Fruit fly (Drosophila melanogaster): ENCODE data around the gene Bin1.
A peak's percentile ranks its signal among the peaks of the same experiment; 100 is the strongest.

Bin1 gene

DNA sequence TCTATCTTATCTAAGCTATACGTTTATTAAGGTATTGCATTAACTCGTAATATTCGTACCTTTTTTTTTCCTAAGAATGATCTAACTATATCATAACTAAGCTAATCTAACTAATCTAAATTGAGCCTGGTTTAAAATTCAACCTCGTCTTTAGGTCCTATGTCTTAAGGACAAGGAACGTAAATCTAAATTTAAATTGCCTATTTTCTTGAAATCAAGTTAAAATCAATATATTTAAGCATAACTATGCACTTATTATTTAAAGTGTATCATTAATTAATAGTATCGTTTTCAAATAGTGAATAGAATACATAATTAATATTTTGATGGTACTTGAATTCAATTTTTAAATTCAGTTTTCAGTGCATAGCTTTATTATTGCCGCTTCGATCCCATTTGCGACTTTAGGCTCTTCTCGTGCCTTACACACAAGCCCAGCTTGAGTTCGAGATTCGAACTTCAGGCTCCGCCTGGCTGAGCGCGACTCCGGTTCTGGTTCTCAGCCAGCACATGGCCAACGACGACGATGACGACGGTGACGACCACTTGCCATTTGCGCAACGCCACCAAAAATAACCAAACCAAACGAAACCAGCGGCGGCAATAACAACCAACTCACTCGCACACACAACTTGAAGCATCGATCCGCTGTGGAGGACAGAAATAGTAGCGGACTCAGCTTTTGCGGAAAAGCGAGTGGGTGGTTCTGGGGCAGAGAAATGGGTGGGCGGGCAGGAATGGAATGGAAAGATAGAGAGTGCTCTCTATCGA, 21.6 kb upstream of the Bin1 start (continued):
- TF ChIP-seq CG6683 (GFP tag; optimal IDR thresholded peaks at IDR 0.05) (no peak), CG9817 (tag; optimal IDR thresholded peaks at IDR 0.05) (no peak), B-H2 (GFP tag; optimal IDR thresholded peaks at IDR 0.05) (peak; percentile 36), z (GFP tag; IDR thresholded peaks at IDR 0.05) (0 out of 3 replicates have a peak, but pooled peaks have one; percentile 55), CG10431 (GFP tag; optimal IDR thresholded peaks at IDR 0.05) (no peak), inv (GFP tag; IDR thresholded peaks at IDR 0.05; ENCODE audit: partially characterized antibody) (no peak), CG7839 (tag; optimal IDR thresholded peaks at IDR 0.05) (peak; percentile 7), Chrac-16 (GFP tag; optimal IDR thresholded peaks at IDR 0.05) (no peak), Xrp1 (GFP tag; IDR thresholded peaks at IDR 0.05) (no peak), chm (GFP tag; IDR thresholded peaks at IDR 0.05) (0 out of 2 replicates have a peak, but pooled peaks have one; percentile 14), wor (GFP tag; IDR thresholded peaks at IDR 0.05) (no peak), pros (GFP tag; optimal IDR thresholded peaks at IDR 0.05) (no peak), CG10543 (GFP tag; optimal IDR thresholded peaks at IDR 0.05) (peak; percentile 54), CG18262 (tag; optimal IDR thresholded peaks at IDR 0.05) (no peak), CG14014 (GFP tag; IDR thresholded peaks at IDR 0.05) (no peak), CG31441 (GFP tag; IDR thresholded peaks at IDR 0.05) (no peak), fru (optimal IDR thresholded peaks at IDR 0.05) (no peak), psq (GFP tag; optimal IDR thresholded peaks at IDR 0.05) (no peak), ken (GFP tag; IDR thresholded peaks at IDR 0.05) (0 out of 3 replicates have a peak, but pooled peaks have one; percentile 30), CG13287 (GFP tag; IDR thresholded peaks at IDR 0.05; ENCODE audit: partially characterized antibody) (no peak), CG13624 (GFP tag; optimal IDR thresholded peaks at IDR 0.05) (no peak), pb (GFP tag; optimal IDR thresholded peaks at IDR 0.05) (no peak), nerfin-2 (GFP tag; IDR thresholded peaks at IDR 0.05; ENCODE audit: partially characterized antibody) (no peak), Dll (GFP tag; IDR thresholded peaks at IDR 0.05; ENCODE audit: partially characterized antibody) (no peak), CG17568 (GFP tag; optimal IDR thresholded peaks at IDR 0.05) (no peak), CG30431 (GFP tag; optimal IDR thresholded peaks at IDR 0.05) (no peak), CG31365 (tag; optimal IDR thresholded peaks at IDR 0.05) (peak; percentile 5), E2f2 (GFP tag; IDR thresholded peaks at IDR 0.05) (peak; percentile 13; the same call in 1 of the 2 replicates), Pdp1 (GFP tag; optimal IDR thresholded peaks at IDR 0.05) (peak in 1 of 2 experiments; percentile 18), CG42726 (GFP tag; IDR thresholded peaks at IDR 0.05; ENCODE audit: partially characterized antibody) (no peak), ap (GFP tag; IDR thresholded peaks at IDR 0.05) (no peak), toy (GFP tag; IDR thresholded peaks at IDR 0.05) (no peak), CG6791 (GFP tag; IDR thresholded peaks at IDR 0.05; ENCODE audit: partially characterized antibody) (0 out of 3 replicates have a peak, but pooled peaks have one; percentile 14), phol (tag; optimal IDR thresholded peaks at IDR 0.05) (no peak), Lpt (GFP tag; optimal IDR thresholded peaks at IDR 0.05) (no peak), H2.0 (GFP tag; IDR thresholded peaks at IDR 0.05) (0 out of 2 replicates have a peak, but pooled peaks have one; percentile 14), sr (GFP tag; IDR thresholded peaks at IDR 0.05) (peak; percentile 39; the same call in 1 of the 3 replicates), pnt (GFP tag; optimal IDR thresholded peaks at IDR 0.05) (no peak), CG6175 (GFP tag; IDR thresholded peaks at IDR 0.05) (peak; percentile 80), gsb (GFP tag; IDR thresholded peaks at IDR 0.05) (no peak), Stat92E (GFP tag; optimal IDR thresholded peaks at IDR 0.05) (no peak), CG32532 (GFP tag; IDR thresholded peaks at IDR 0.05) (peak; percentile 32; the same call in 1 of the 2 replicates), HHEX (GFP tag; optimal IDR thresholded peaks at IDR 0.05) (no peak), Atf6 (GFP tag; IDR thresholded peaks at IDR 0.05) (peak; percentile 33; the same call in 1 of the 2 replicates), slbo (GFP tag; IDR thresholded peaks at IDR 0.05) (peak; percentile 33; the same call in 1 of the 2 replicates), bowl (GFP tag; IDR thresholded peaks at IDR 0.05) (no peak), zen (tag; optimal IDR thresholded peaks at IDR 0.05) (no peak), Hr3 (GFP tag; optimal IDR thresholded peaks at IDR 0.05) (no peak), CG15479 (GFP tag; optimal IDR thresholded peaks at IDR 0.05) (no peak)
